Fruit fly (Drosophila melanogaster) whole organism, embryonic: ENCODE measurements around the gene Gli.

ENCODE experiments used
- ATbp ChIP-seq: fragments of 200-800 bp; sonication (Bioruptor generic); optimal IDR thresholded peaks from 2 replicates; lab custom pipeline; 2017; ENCODE audit warnings: missing biosample characterization, mild to moderate bottlenecking, missing genetic modification characterization, missing genetic modification reagents
- Aef1 ChIP-seq: fragments of 200-800 bp; sonication (Bioruptor generic); IDR thresholded peaks from 3 replicates; pipeline ENCODE4 v1.3.6; 2022; ENCODE audit warnings: missing biosample characterization, missing genetic modification characterization
- Bgb ChIP-seq: fragments of 200-800 bp; sonication (Bioruptor generic); IDR thresholded peaks from 2 replicates; pipeline ENCODE4 v1.3.6; 2022; ENCODE audit warnings: missing biosample characterization, missing genetic modification characterization; ENCODE audit not compliant: partially characterized antibody
- CG10267 ChIP-seq: fragments of 200-800 bp; sonication (Bioruptor generic); optimal IDR thresholded peaks from 2 replicates; lab custom pipeline; 2018; ENCODE audit warnings: missing biosample characterization, mild to moderate bottlenecking, missing genetic modification characterization, moderate library complexity
- CG10462 ChIP-seq: fragments of 200-800 bp; sonication (Bioruptor generic); optimal IDR thresholded peaks from 2 replicates; lab custom pipeline; 2016; ENCODE audit warnings: missing biosample characterization, missing genetic modification characterization
- CG12104 ChIP-seq: fragments of 200-800 bp; sonication (Bioruptor generic); optimal IDR thresholded peaks from 3 replicates; lab custom pipeline; 2016; ENCODE audit warnings: missing biosample characterization, missing genetic modification characterization
- CG15514 ChIP-seq: fragments of 200-800 bp; sonication (Bioruptor generic); optimal IDR thresholded peaks from 3 replicates; lab custom pipeline; 2017; ENCODE audit warnings: missing biosample characterization, missing genetic modification characterization, mild to moderate bottlenecking, moderate library complexity, missing genetic modification reagents
- CG1602 ChIP-seq: fragments of 200-800 bp; sonication (Bioruptor generic); optimal IDR thresholded peaks from 3 replicates; lab custom pipeline; 2016; ENCODE audit warnings: missing biosample characterization, missing genetic modification characterization
- CG16813 ChIP-seq: fragments of 200-800 bp; sonication (Bioruptor generic); IDR thresholded peaks from 3 replicates; pipeline ENCODE4 v1.3.6; 2022; ENCODE audit warnings: missing biosample characterization, missing genetic modification characterization; ENCODE audit not compliant: partially characterized antibody
- CG17186 ChIP-seq: fragments of 200-800 bp; sonication (Bioruptor generic); optimal IDR thresholded peaks from 3 replicates; lab custom pipeline; 2017; ENCODE audit warnings: missing biosample characterization, missing genetic modification reagents, missing genetic modification characterization
- CG17361 ChIP-seq: fragments of 200-800 bp; sonication (Bioruptor generic); IDR thresholded peaks from 3 replicates; pipeline ENCODE4 v1.3.6; 2022; ENCODE audit warnings: missing biosample characterization, missing genetic modification characterization
- CG17612 ChIP-seq: fragments of 200-800 bp; sonication (Bioruptor generic); IDR thresholded peaks from 2 replicates; pipeline ENCODE4 v1.3.6; 2022; ENCODE audit warnings: missing biosample characterization, missing genetic modification characterization
- CG17802 ChIP-seq: fragments of 200-800 bp; sonication (Bioruptor generic); optimal IDR thresholded peaks from 2 replicates; lab custom pipeline; 2018; ENCODE audit warnings: missing biosample characterization, mild to moderate bottlenecking, missing genetic modification characterization, moderate library complexity
- CG2116 ChIP-seq: fragments of 200-800 bp; sonication (Bioruptor generic); optimal IDR thresholded peaks from 3 replicates; lab custom pipeline; 2018; ENCODE audit warnings: missing biosample characterization, mild to moderate bottlenecking, missing genetic modification characterization
- CG2129 ChIP-seq: fragments of 200-800 bp; sonication (Bioruptor generic); IDR thresholded peaks from 2 replicates; pipeline ENCODE4 v1.3.6; 2022; ENCODE audit warnings: missing biosample characterization, missing genetic modification characterization; ENCODE audit not compliant: partially characterized antibody
- CG34224 ChIP-seq: fragments of 200-800 bp; sonication (Bioruptor generic); IDR thresholded peaks from 3 replicates; pipeline ENCODE4 v1.3.6; 2022; ENCODE audit warnings: missing biosample characterization, missing genetic modification characterization; ENCODE audit not compliant: partially characterized antibody
- CG3838 ChIP-seq: fragments of 200-800 bp; sonication (Bioruptor generic); optimal IDR thresholded peaks from 3 replicates; lab custom pipeline; 2016; ENCODE audit warnings: missing biosample characterization, missing genetic modification characterization
- CG3995 ChIP-seq: fragments of 200-800 bp; sonication (Bioruptor generic); optimal IDR thresholded peaks from 3 replicates; lab custom pipeline; 2016; ENCODE audit warnings: missing biosample characterization, missing genetic modification characterization
- CG4617 ChIP-seq: fragments of 200-800 bp; sonication (Bioruptor generic); optimal IDR thresholded peaks from 3 replicates; lab custom pipeline; 2016; ENCODE audit warnings: missing biosample characterization, missing genetic modification characterization, borderline replicate concordance
- D ChIP-seq, 2 experiments: fragments of 200-800 bp in 1 of 2; fragments of >200 bp in 1 of 2; sonication (Bioruptor generic) in 1 of 2; optimal IDR thresholded peaks; 2 replicates in 1 of 2; 3 replicates in 1 of 2; lab custom pipeline; 2017; ENCODE audit warnings: mild to moderate bottlenecking in 1 of 2, missing biosample characterization in 1 of 2, missing genetic modification characterization in 1 of 2, missing genetic modification reagents in 1 of 2
- Dbx ChIP-seq: fragments of 200-800 bp; sonication (Bioruptor generic); IDR thresholded peaks from 3 replicates; pipeline ENCODE4 v1.3.6; 2022; ENCODE audit warnings: missing biosample characterization, missing genetic modification characterization
- Dll ChIP-seq: fragments of 200-800 bp; sonication (Bioruptor generic); IDR thresholded peaks from 4 replicates; pipeline ENCODE4 v1.3.6; 2022; ENCODE audit warnings: missing biosample characterization, missing genetic modification characterization; ENCODE audit not compliant: partially characterized antibody
- Doc3 ChIP-seq: fragments of 200-800 bp; sonication (Bioruptor generic); IDR thresholded peaks from 3 replicates; pipeline ENCODE4 v1.3.6; 2022; ENCODE audit warnings: missing biosample characterization, missing genetic modification characterization; ENCODE audit not compliant: partially characterized antibody
- Dp ChIP-seq: fragments of 200-800 bp; sonication (Bioruptor generic); optimal IDR thresholded peaks from 2 replicates; lab custom pipeline; 2018; ENCODE audit warnings: missing biosample characterization, mild to moderate bottlenecking, missing genetic modification characterization, moderate library complexity
- Dref ChIP-seq: fragments of 200-800 bp; sonication (Bioruptor generic); IDR thresholded peaks from 2 replicates; pipeline ENCODE4 v1.3.6; 2022; ENCODE audit warnings: missing biosample characterization, missing genetic modification characterization
- E2f2 ChIP-seq: fragments of 200-800 bp; sonication (Bioruptor generic); IDR thresholded peaks from 2 replicates; pipeline ENCODE4 v1.3.6; 2022; ENCODE audit warnings: missing biosample characterization, missing genetic modification characterization
- H15 ChIP-seq: fragments of 200-800 bp; sonication (Bioruptor generic); IDR thresholded peaks from 3 replicates; pipeline ENCODE4 v1.3.6; 2022; ENCODE audit warnings: missing biosample characterization, missing genetic modification characterization
- MBD-R2 ChIP-seq: fragments of 200-800 bp; sonication (Bioruptor generic); IDR thresholded peaks from 2 replicates; pipeline ENCODE4 v1.3.6; 2022; ENCODE audit warnings: missing biosample characterization, missing genetic modification characterization
- MESR4 ChIP-seq: fragments of 200-800 bp; sonication (Bioruptor generic); optimal IDR thresholded peaks from 2 replicates; lab custom pipeline; 2018; ENCODE audit warnings: missing biosample characterization, mild to moderate bottlenecking, missing genetic modification characterization, moderate library complexity
- Myb ChIP-seq: fragments of 200-800 bp; sonication (Bioruptor generic); optimal IDR thresholded peaks from 2 replicates; lab custom pipeline; 2016; ENCODE audit warnings: missing biosample characterization, missing genetic modification characterization
- Poxn ChIP-seq: fragments of 200-800 bp; sonication (Bioruptor generic); IDR thresholded peaks from 2 replicates; pipeline ENCODE4 v1.3.6; 2022; ENCODE audit warnings: missing biosample characterization, missing genetic modification characterization
- Sry-β ChIP-seq: fragments of 200-800 bp; sonication (Bioruptor generic); optimal IDR thresholded peaks from 2 replicates; lab custom pipeline; 2018; ENCODE audit warnings: missing biosample characterization, mild to moderate bottlenecking, missing genetic modification characterization, moderate library complexity
- YL-1 ChIP-seq: fragments of 200-800 bp; sonication (Bioruptor generic); optimal IDR thresholded peaks from 3 replicates; lab custom pipeline; 2017; ENCODE audit warnings: missing biosample characterization, mild to moderate bottlenecking, missing genetic modification characterization
- corto ChIP-seq: fragments of 200-800 bp; sonication (Bioruptor generic); optimal IDR thresholded peaks from 2 replicates; lab custom pipeline; 2016; ENCODE audit warnings: missing biosample characterization, mild to moderate bottlenecking, missing genetic modification characterization, moderate library complexity
- crc ChIP-seq: fragments of 200-800 bp; sonication (Bioruptor generic); optimal IDR thresholded peaks from 2 replicates; lab custom pipeline; 2016; ENCODE audit warnings: missing biosample characterization, missing genetic modification characterization
- crp ChIP-seq, 2 experiments: fragments of 200-800 bp; sonication (Bioruptor generic); optimal IDR thresholded peaks; 2 replicates in 1 of 2; 3 replicates in 1 of 2; lab custom pipeline; 2017; ENCODE audit warnings: missing biosample characterization in 2 of 2, missing genetic modification characterization in 2 of 2, mild to moderate bottlenecking in 1 of 2, moderate library complexity in 1 of 2
- fd96Cb ChIP-seq: fragments of 200-800 bp; sonication (Bioruptor generic); optimal IDR thresholded peaks from 2 replicates; lab custom pipeline; 2018; ENCODE audit warnings: missing biosample characterization, mild to moderate bottlenecking, missing genetic modification characterization, moderate library complexity
- gce ChIP-seq: fragments of 200-800 bp; sonication (Bioruptor generic); IDR thresholded peaks from 3 replicates; pipeline ENCODE4 v1.3.6; 2022; ENCODE audit warnings: missing biosample characterization, missing genetic modification characterization
- gfzf ChIP-seq: fragments of 200-800 bp; sonication (Bioruptor generic); optimal IDR thresholded peaks from 2 replicates; lab custom pipeline; 2016; ENCODE audit warnings: missing biosample characterization, mild to moderate bottlenecking, missing genetic modification characterization, moderate library complexity
- grau ChIP-seq: fragments of 200-800 bp; optimal IDR thresholded peaks from 3 replicates; lab custom pipeline; 2019; ENCODE audit warnings: missing biosample characterization, mild to moderate bottlenecking, missing genetic modification characterization, moderate library complexity
- hb ChIP-seq: fragments of 200-800 bp; sonication (Bioruptor generic); IDR thresholded peaks from 3 replicates; pipeline ENCODE4 v1.3.6; 2022; ENCODE audit warnings: missing biosample characterization, missing genetic modification characterization; ENCODE audit not compliant: partially characterized antibody
- mirr ChIP-seq: fragments of 200-800 bp; sonication (Bioruptor generic); optimal IDR thresholded peaks from 3 replicates; lab custom pipeline; 2018; ENCODE audit warnings: missing biosample characterization, mild to moderate bottlenecking, missing genetic modification characterization
- nerfin-2 ChIP-seq: fragments of 200-800 bp; sonication (Bioruptor generic); IDR thresholded peaks from 2 replicates; pipeline ENCODE4 v1.3.6; 2022; ENCODE audit warnings: missing biosample characterization, missing genetic modification characterization; ENCODE audit not compliant: partially characterized antibody
- p53 ChIP-seq: fragments of 200-800 bp; sonication (Bioruptor generic); optimal IDR thresholded peaks from 2 replicates; lab custom pipeline; 2016; ENCODE audit warnings: missing biosample characterization, missing genetic modification characterization
- phol ChIP-seq: fragments of 200-800 bp; sonication (Bioruptor generic); optimal IDR thresholded peaks from 3 replicates; lab custom pipeline; 2018; ENCODE audit warnings: missing biosample characterization, mild to moderate bottlenecking, missing genetic modification characterization, moderate library complexity
- rib ChIP-seq: fragments of 200-800 bp; sonication (Bioruptor generic); IDR thresholded peaks from 2 replicates; pipeline ENCODE4 v1.3.6; 2022; ENCODE audit warnings: missing biosample characterization, missing genetic modification characterization
- sisA ChIP-seq: fragments of 200-800 bp; sonication (Bioruptor generic); IDR thresholded peaks from 2 replicates; pipeline ENCODE4 v1.3.6; 2022; ENCODE audit warnings: missing biosample characterization, missing genetic modification characterization
- sna ChIP-seq: fragments of 200-800 bp; sonication (Bioruptor generic); IDR thresholded peaks from 2 replicates; pipeline ENCODE4 v1.3.6; 2022; ENCODE audit warnings: missing biosample characterization, missing genetic modification characterization; ENCODE audit not compliant: partially characterized antibody
- vnd ChIP-seq: fragments of 200-800 bp; sonication (Bioruptor generic); IDR thresholded peaks from 3 replicates; pipeline ENCODE4 v1.3.6; 2022; ENCODE audit warnings: missing biosample characterization, missing genetic modification characterization; ENCODE audit not compliant: partially characterized antibody

Gene Gli

dm6 chr2L:15768097-15768496, 5.5 kb upstream of the Gli start, which contains the start of gene wek:
wek (minus strand) TSS chr2L:15768349.
- TF ChIP-seq grau (tag; lab: Kevin White, UChicago) (peak; percentile 76), CG17361 (GFP tag; lab: Robert Waterston, UW) (no peak), CG3838 (GFP tag; lab: Kevin White, UChicago) (no peak), CG10267 (tag; lab: Kevin White, UChicago) (peak; percentile 49), CG15514 (GFP tag; lab: Kevin White, UChicago) (peak; percentile 89), CG17612 (GFP tag; lab: Robert Waterston, UW) (no peak), E2f2 (GFP tag; lab: Robert Waterston, UW) (peak; percentile 93), CG10462 (GFP tag; lab: Kevin White, UChicago) (no peak), corto (GFP tag; lab: Kevin White, UChicago) (no peak), Dref (GFP tag; lab: Robert Waterston, UW) (peak; percentile 83), CG2116 (peak; percentile 79), CG1602 (GFP tag; lab: Kevin White, UChicago) (no peak), CG16813 (GFP tag; lab: Robert Waterston, UW) (peak; percentile 65), CG17802 (tag; lab: Kevin White, UChicago) (peak; percentile 88), CG12104 (GFP tag; lab: Kevin White, UChicago) (no peak), rib (no peak), Doc3 (peak; percentile 52; the same call in 2 of the 3 replicates), sna (GFP tag; lab: Robert Waterston, UW) (peak; percentile 48; the same call in 1 of the 2 replicates), Aef1 (GFP tag; lab: Robert Waterston, UW) (no peak), sisA (GFP tag; lab: Robert Waterston, UW) (no peak), YL-1 (GFP tag; lab: Kevin White, UChicago) (peak; percentile 20), D (optimal IDR thresholded peaks at IDR 0.05; lab: Kevin White, UChicago) (no peak), D (GFP tag; optimal IDR thresholded peaks at IDR 0.05; lab: Kevin White, UChicago) (no peak), gfzf (peak; percentile 2), CG2129 (peak; percentile 24; the same call in 1 of the 2 replicates), gce (GFP tag; lab: Robert Waterston, UW) (no peak), Myb (peak; percentile 26), CG34224 (GFP tag; lab: Robert Waterston, UW) (peak; percentile 88), mirr (GFP tag; lab: Kevin White, UChicago) (no peak), Sry-β (GFP tag; lab: Kevin White, UChicago) (no peak), Dll (GFP tag; lab: Robert Waterston, UW) (peak; percentile 83), fd96Cb (no peak), nerfin-2 (GFP tag; lab: Robert Waterston, UW) (peak; percentile 84), p53 (no peak), CG17186 (GFP tag; lab: Kevin White, UChicago) (peak; percentile 20), ATbp (no peak), Dbx (no peak), crc (GFP tag; lab: Kevin White, UChicago) (no peak), Dp (GFP tag; lab: Kevin White, UChicago) (peak; percentile 82), crp (GFP tag; optimal IDR thresholded peaks at IDR 0.05; lab: Kevin White, UChicago) (peak; percentile 4 to 82), MESR4 (peak; percentile 65), CG3995 (GFP tag; lab: Kevin White, UChicago) (peak; percentile 18), MBD-R2 (GFP tag; lab: Robert Waterston, UW) (peak; percentile 83), Bgb (GFP tag; lab: Robert Waterston, UW) (peak; percentile 74), Poxn (GFP tag; lab: Robert Waterston, UW) (no peak), hb (GFP tag; lab: Robert Waterston, UW) (peak; percentile 46; the same call in 1 of the 3 replicates), CG4617 (GFP tag; lab: Kevin White, UChicago) (peak; percentile 41), vnd (GFP tag; lab: Robert Waterston, UW) (peak; percentile 60; the same call in 2 of the 3 replicates), H15 (GFP tag; lab: Robert Waterston, UW) (no peak), phol (tag; lab: Kevin White, UChicago) (peak; percentile 50)
